Worm (Caenorhabditis elegans) whole organism, late embryonic: ENCODE data around the gene Y32B12B.1.

Source experiments
- C08G9.2 ChIP-seq: sonication (generic microtip); optimal IDR thresholded peaks from 2 replicates; lab custom pipeline; 2016; ENCODE audit warnings: mild to moderate bottlenecking, missing genetic modification characterization, moderate library complexity, missing compliant biosample characterization
- C38D4.7 ChIP-seq: fragments of 200-800 bp; sonication (Bioruptor generic); optimal IDR thresholded peaks from 2 replicates; lab custom pipeline; 2018; ENCODE audit warnings: mild to moderate bottlenecking, missing genetic modification characterization, moderate library complexity, missing compliant biosample characterization
- K02D7.2 ChIP-seq: sonication (generic microtip); optimal IDR thresholded peaks from 2 replicates; lab custom pipeline; 2017; ENCODE audit warnings: mild to moderate bottlenecking, missing genetic modification characterization, missing compliant biosample characterization
- K09A11.1 ChIP-seq: sonication (generic microtip); optimal IDR thresholded peaks from 2 replicates; lab custom pipeline; 2017; ENCODE audit warnings: antibody characterized with exemption, mild to moderate bottlenecking, missing genetic modification characterization, missing compliant biosample characterization; ENCODE audit not compliant: insufficient read depth
- T23F11.4 ChIP-seq: fragments of 200-800 bp; sonication (Bioruptor generic); optimal IDR thresholded peaks from 2 replicates; lab custom pipeline; 2018; ENCODE audit warnings: mild to moderate bottlenecking, missing genetic modification characterization, missing compliant biosample characterization
- ama-1 ChIP-seq: fragments of 150-350 bp; optimal IDR thresholded peaks from 2 replicates; lab custom pipeline; 2014
- ceh-2 ChIP-seq: sonication (generic microtip); optimal IDR thresholded peaks from 2 replicates; lab custom pipeline; 2016; ENCODE audit warnings: missing genotype, missing genetic modification characterization, missing compliant biosample characterization
- ceh-30 ChIP-seq: fragments of 150-350 bp; optimal IDR thresholded peaks from 2 replicates; lab custom pipeline; 2014; ENCODE audit warnings: missing biosample characterization, missing genetic modification characterization
- ceh-31 ChIP-seq: sonication (generic microtip); optimal IDR thresholded peaks from 2 replicates; lab custom pipeline; 2016; ENCODE audit warnings: missing genetic modification characterization, missing compliant biosample characterization
- ceh-45 ChIP-seq: fragments of 200-800 bp; sonication (Bioruptor generic); IDR thresholded peaks from 2 replicates; pipeline ENCODE4 v1.3.6; 2022; ENCODE audit warnings: missing genetic modification reagents, missing genetic modification characterization, missing compliant biosample characterization
- ceh-9 ChIP-seq: sonication (generic microtip); optimal IDR thresholded peaks from 2 replicates; lab custom pipeline; 2016; ENCODE audit warnings: mild to moderate bottlenecking, missing genetic modification characterization, inconsistent platforms, missing compliant biosample characterization
- dve-1 ChIP-seq: sonication (generic microtip); optimal IDR thresholded peaks from 2 replicates; lab custom pipeline; 2017; ENCODE audit warnings: antibody characterized with exemption, mild to moderate bottlenecking, missing genetic modification characterization, missing compliant biosample characterization
- ets-4 ChIP-seq: sonication (generic microtip); optimal IDR thresholded peaks from 2 replicates; lab custom pipeline; 2016; ENCODE audit warnings: missing genetic modification characterization, missing compliant biosample characterization
- eyg-1 ChIP-seq: sonication (generic microtip); optimal IDR thresholded peaks from 2 replicates; lab custom pipeline; 2016; ENCODE audit warnings: missing genotype, missing genetic modification characterization, missing compliant biosample characterization
- fkh-10 ChIP-seq: fragments of 150-350 bp; optimal IDR thresholded peaks from 2 replicates; lab custom pipeline; 2014; ENCODE audit warnings: missing biosample characterization, missing genetic modification reagents, missing genetic modification characterization
- fkh-6 ChIP-seq: sonication (generic microtip); optimal IDR thresholded peaks from 2 replicates; lab custom pipeline; 2016; ENCODE audit warnings: missing genetic modification characterization, missing compliant biosample characterization
- gmeb-2 ChIP-seq: sonication (generic microtip); optimal IDR thresholded peaks from 2 replicates; lab custom pipeline; 2016; ENCODE audit warnings: missing genetic modification characterization, inconsistent platforms, missing compliant biosample characterization
- hlh-30 ChIP-seq: sonication (generic microtip); optimal IDR thresholded peaks from 2 replicates; lab custom pipeline; 2017; ENCODE audit warnings: antibody characterized with exemption, missing genetic modification characterization, missing compliant biosample characterization; ENCODE audit not compliant: insufficient read depth
- hlh-6 ChIP-seq: sonication (generic microtip); optimal IDR thresholded peaks from 2 replicates; lab custom pipeline; 2016; ENCODE audit warnings: missing genotype, missing genetic modification characterization, missing compliant biosample characterization
- hlh-8 ChIP-seq: sonication (generic microtip); optimal IDR thresholded peaks from 2 replicates; lab custom pipeline; 2016; ENCODE audit warnings: missing genotype, missing genetic modification characterization, missing compliant biosample characterization
- lim-6 ChIP-seq: sonication (generic microtip); optimal IDR thresholded peaks from 2 replicates; lab custom pipeline; 2016; ENCODE audit warnings: missing genetic modification characterization, missing compliant biosample characterization
- nhr-232 ChIP-seq: sonication (generic microtip); optimal IDR thresholded peaks from 2 replicates; lab custom pipeline; 2016; ENCODE audit warnings: missing genetic modification characterization, missing compliant biosample characterization
- npax-4 ChIP-seq: sonication (generic microtip); optimal IDR thresholded peaks from 2 replicates; lab custom pipeline; 2016; ENCODE audit warnings: missing genetic modification characterization, missing compliant biosample characterization
- odd-2 ChIP-seq: sonication (generic microtip); optimal IDR thresholded peaks from 2 replicates; lab custom pipeline; 2017; ENCODE audit warnings: antibody characterized with exemption, mild to moderate bottlenecking, missing genetic modification characterization, missing compliant biosample characterization
- pag-3 ChIP-seq: sonication (generic microtip); optimal IDR thresholded peaks from 2 replicates; lab custom pipeline; 2016; ENCODE audit warnings: missing compliant biosample characterization, missing genetic modification characterization, borderline replicate concordance
- pqm-1 ChIP-seq: sonication (generic microtip); optimal IDR thresholded peaks from 2 replicates; lab custom pipeline; 2016; ENCODE audit warnings: missing genetic modification characterization, missing compliant biosample characterization
- rnt-1 ChIP-seq: sonication (generic microtip); optimal IDR thresholded peaks from 2 replicates; lab custom pipeline; 2016; ENCODE audit warnings: missing genetic modification characterization, missing compliant biosample characterization
- sdc-2 ChIP-seq: sonication (generic microtip); optimal IDR thresholded peaks from 2 replicates; lab custom pipeline; 2016; ENCODE audit warnings: missing genotype, missing genetic modification characterization, missing compliant biosample characterization
- sox-2 ChIP-seq: fragments of 200-800 bp; sonication (Bioruptor generic); IDR thresholded peaks from 2 replicates; pipeline ENCODE4 v1.3.6; 2022; ENCODE audit warnings: missing genetic modification reagents, missing genetic modification characterization, missing compliant biosample characterization
- syd-9 ChIP-seq: sonication (generic microtip); optimal IDR thresholded peaks from 2 replicates; lab custom pipeline; 2016; ENCODE audit warnings: mild to moderate bottlenecking, missing genetic modification characterization, moderate library complexity, missing compliant biosample characterization
- tbx-7 ChIP-seq: sonication (generic microtip); optimal IDR thresholded peaks from 2 replicates; lab custom pipeline; 2016; ENCODE audit warnings: missing genotype, missing genetic modification characterization, missing compliant biosample characterization
- ttx-3 ChIP-seq: sonication (generic microtip); optimal IDR thresholded peaks from 2 replicates; lab custom pipeline; 2016; ENCODE audit warnings: missing genetic modification reagents, missing genetic modification characterization, missing compliant biosample characterization
- unc-42 ChIP-seq: sonication (generic microtip); optimal IDR thresholded peaks from 2 replicates; lab custom pipeline; 2016; ENCODE audit warnings: missing genotype, missing genetic modification characterization, missing compliant biosample characterization
- zip-5 ChIP-seq: sonication (generic microtip); optimal IDR thresholded peaks from 2 replicates; lab custom pipeline; 2016; ENCODE audit warnings: missing genetic modification characterization, missing compliant biosample characterization

The Y32B12B.1 gene

DNA sequence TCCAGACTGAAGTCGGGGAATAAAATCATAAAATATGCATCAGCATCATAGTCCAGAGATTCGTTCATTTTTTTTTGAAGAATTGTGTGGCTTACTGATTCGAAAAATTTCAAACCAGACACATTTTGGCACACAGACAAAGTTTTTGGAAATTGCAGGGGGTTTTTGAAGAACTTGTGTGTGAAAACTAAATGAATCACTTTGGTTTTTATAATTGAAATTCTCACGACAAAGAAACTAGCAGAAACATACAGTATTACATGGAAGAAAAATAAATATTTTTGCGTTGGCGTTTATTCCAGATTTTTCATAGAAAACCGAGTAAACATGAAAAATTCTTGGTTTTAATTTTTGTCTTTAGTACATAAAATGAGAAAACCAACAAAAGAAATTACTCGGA, 14.6 kb upstream of the Y32B12B.1 start, which contains the start of gene srw-34:
srw-34 (minus strand) TSS at position 101 of the 400 bp plus-strand sequence.
- TF ChIP-seq nhr-232 (tag; lab: Kevin White, UChicago), result no peak
- TF ChIP-seq ceh-45, result no peak
- no peak for TF ChIP-seq rnt-1
- no peak for TF ChIP-seq hlh-8
- no peak for TF ChIP-seq ttx-3 (tag; lab: Kevin White, UChicago)
- no peak for TF ChIP-seq eyg-1 (tag; lab: Kevin White, UChicago)
- no peak for TF ChIP-seq pag-3 (tag; lab: Kevin White, UChicago)
- no peak for TF ChIP-seq K02D7.2 (tag; lab: Kevin White, UChicago)
- no peak for TF ChIP-seq K09A11.1 (tag; lab: Kevin White, UChicago)
- TF ChIP-seq sox-2 (GFP tag; lab: Robert Waterston, UW), result no peak
- no peak for TF ChIP-seq ama-1 (lab: Kevin White, UChicago)
- no peak for TF ChIP-seq T23F11.4 (GFP tag; lab: Kevin White, UChicago)
- TF ChIP-seq gmeb-2, result no peak
- TF ChIP-seq ceh-9, result no peak
- TF ChIP-seq lim-6 (tag; lab: Kevin White, UChicago), result no peak

DNA sequence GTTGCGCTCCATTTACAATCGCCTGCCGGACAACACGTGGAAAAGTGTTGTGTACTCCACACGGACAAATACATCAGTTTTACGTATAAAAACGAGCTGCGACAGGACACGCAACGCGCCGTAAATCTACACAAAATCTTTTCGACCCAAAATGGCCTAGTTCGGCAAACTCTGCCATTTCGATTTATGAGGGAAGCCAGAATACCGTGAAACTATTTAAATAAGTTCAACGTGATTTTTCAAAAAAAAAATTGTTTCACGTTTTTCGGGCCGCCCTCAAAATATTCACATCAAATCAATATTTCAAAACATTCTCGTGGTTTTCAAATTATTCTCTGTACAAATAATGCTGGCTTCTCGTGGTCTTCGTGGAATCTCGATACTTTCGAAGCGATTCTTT, 9.9 kb upstream of the Y32B12B.1 start, which contains the start of gene F36D3.8:
F36D3.8 (plus strand) TSS at position 301 of the 400 bp plus-strand sequence.
- TF ChIP-seq ceh-2, result no peak
- no peak for TF ChIP-seq C38D4.7
- TF ChIP-seq npax-4 (tag; lab: Kevin White, UChicago), result no peak
- TF ChIP-seq ttx-3 (tag; lab: Kevin White, UChicago), result no peak
- TF ChIP-seq hlh-30, result no peak
- TF ChIP-seq C08G9.2 (tag; lab: Kevin White, UChicago), result no peak
- TF ChIP-seq, all 69 proteins: peak for 0

- no peak for TF ChIP-seq ceh-2
- no peak for TF ChIP-seq odd-2 (tag; lab: Kevin White, UChicago)
- TF ChIP-seq pqm-1 (tag; lab: Kevin White, UChicago), result no peak
- TF ChIP-seq zip-5 (tag; lab: Kevin White, UChicago), result no peak
Measured at ce11 chrV:16527796-16528195, 9.0 kb upstream of the Y32B12B.1 start, which contains the start of gene F36D3.16. Gene F36D3.16, plus strand, starts transcription at chrV:16528096.

- no peak for TF ChIP-seq syd-9 (tag; lab: Kevin White, UChicago)
- no peak for TF ChIP-seq gmeb-2
- no peak for TF ChIP-seq hlh-6 (tag; lab: Kevin White, UChicago)
- no peak for TF ChIP-seq fkh-6 (tag; lab: Kevin White, UChicago)
- TF ChIP-seq tbx-7 (tag; lab: Kevin White, UChicago), result no peak
- TF ChIP-seq sdc-2 (tag; lab: Kevin White, UChicago), result no peak
- no peak for TF ChIP-seq lim-6 (tag; lab: Kevin White, UChicago)
- no peak for TF ChIP-seq ceh-30
- TF ChIP-seq T23F11.4 (GFP tag; lab: Kevin White, UChicago), result no peak
- no peak for TF ChIP-seq pag-3 (tag; lab: Kevin White, UChicago)
- TF ChIP-seq, all 69 proteins: peak for 0
Measured at ce11 chrV:16534000-16534399, 2.8 kb upstream of the Y32B12B.1 start, which contains the start of gene cpr-2. Gene cpr-2, minus strand, starts transcription at chrV:16534100.

DNA sequence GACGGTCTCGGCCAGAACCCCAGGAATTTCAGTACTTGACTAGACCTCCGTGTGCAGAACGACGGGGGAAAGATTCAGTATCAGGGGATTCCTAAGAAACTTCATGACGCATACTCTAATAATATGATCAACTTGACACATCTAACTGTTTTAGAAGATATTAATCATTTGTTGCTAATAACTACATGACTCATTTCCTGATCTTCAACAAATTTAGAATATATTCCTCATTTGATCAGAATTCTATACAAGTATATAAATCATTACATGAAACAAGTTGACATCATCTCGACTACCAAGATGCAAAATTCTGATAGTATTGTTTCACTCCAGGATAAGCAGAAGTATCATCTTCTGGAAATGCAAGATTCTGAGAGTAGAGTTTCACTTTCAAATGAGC, 1.6 kb upstream of the Y32B12B.1 start, which contains the start of gene Y32B12B.8:
Y32B12B.8 (plus strand) TSS at position 301 of the 400 bp plus-strand sequence.
- no peak for TF ChIP-seq gmeb-2
- TF ChIP-seq pag-3 (tag; lab: Kevin White, UChicago), result no peak

- peak; percentile 28 for TF ChIP-seq unc-42 (tag; lab: Kevin White, UChicago)
- peak; percentile 7 for TF ChIP-seq tbx-7 (tag; lab: Kevin White, UChicago)
- no peak for TF ChIP-seq dve-1 (tag; lab: Kevin White, UChicago)
- no peak for TF ChIP-seq fkh-10 (GFP tag; lab: Kevin White, UChicago)
- TF ChIP-seq ceh-2, result peak; percentile 1
- TF ChIP-seq ceh-31, result peak; percentile 25
- TF ChIP-seq ets-4 (tag; lab: Kevin White, UChicago), result peak; percentile 1
- TF ChIP-seq gmeb-2, result no peak
- no peak for TF ChIP-seq ttx-3 (tag; lab: Kevin White, UChicago)
- TF ChIP-seq C08G9.2 (tag; lab: Kevin White, UChicago), result peak; percentile 31
Measured at ce11 chrV:16537908-16538446, 1.2 kb downstream of the Y32B12B.1 start, which contains the start of gene Y32B12B.2. Gene Y32B12B.2, plus strand, starts transcription at chrV:16538396.
